Worm (Caenorhabditis elegans): ENCODE results near the gene dhs-5.

ce11 chrII:5496375-5496774 is 42.7 kb downstream of the dhs-5 start, which contains the start of gene F12A10.1:
- TF ChIP-seq Y67H2A.10 (GFP tag; conservative IDR thresholded peaks at IDR 0.05) (no peak), attf-5 (GFP tag; optimal IDR thresholded peaks at IDR 0.05) (no peak), cebp-2 (GFP tag; IDR thresholded peaks at IDR 0.05) (no peak), hmg-20 (GFP tag; IDR thresholded peaks at IDR 0.05) (no peak), D2030.7 (GFP tag; IDR thresholded peaks at IDR 0.05) (no peak), T07F8.4 (tag; optimal IDR thresholded peaks at IDR 0.05) (no peak), unc-62 (GFP tag; optimal IDR thresholded peaks at IDR 0.05) (no peak), ceh-40 (GFP tag; IDR thresholded peaks at IDR 0.05) (no peak), attf-3 (GFP tag; conservative IDR thresholded peaks at IDR 0.05) (no peak), ama-1 (optimal IDR thresholded peaks at IDR 0.05) (no peak), ama-1 (GFP tag; optimal IDR thresholded peaks at IDR 0.05) (no peak)
